Worm (Caenorhabditis elegans) whole organism, young adult: ENCODE results near the gene srh-209.

Experiments used
- ets-4 ChIP-seq: fragments of 200-800 bp; sonication (Bioruptor generic); optimal IDR thresholded peaks from 2 replicates; lab custom pipeline; 2018; ENCODE audit warnings: mild to moderate bottlenecking, missing genetic modification characterization, missing compliant biosample characterization
- lin-54 ChIP-seq: fragments of 200-800 bp; sonication (Bioruptor generic); optimal IDR thresholded peaks from 2 replicates; lab custom pipeline; 2018; ENCODE audit warnings: mild to moderate bottlenecking, missing genetic modification characterization, missing compliant biosample characterization
- lsl-1 ChIP-seq: fragments of 200-800 bp; sonication (Bioruptor generic); optimal IDR thresholded peaks from 2 replicates; lab custom pipeline; 2018; ENCODE audit warnings: mild to moderate bottlenecking, missing genetic modification characterization, moderate library complexity, missing compliant biosample characterization
- madf-10 ChIP-seq: sonication (generic microtip); optimal IDR thresholded peaks from 2 replicates; lab custom pipeline; 2016; ENCODE audit warnings: mild to moderate bottlenecking, missing genetic modification characterization, missing compliant biosample characterization
- mcd-1 ChIP-seq: fragments of 200-800 bp; sonication (Bioruptor generic); IDR thresholded peaks from 2 replicates; pipeline ENCODE4 v1.3.6; 2022; ENCODE audit warnings: missing genetic modification reagents, missing genetic modification characterization, missing compliant biosample characterization
- nfyb-1 ChIP-seq: fragments of 200-800 bp; sonication (Bioruptor generic); IDR thresholded peaks from 2 replicates; pipeline ENCODE4 v1.3.6; 2022; ENCODE audit warnings: missing genetic modification reagents, missing genetic modification characterization, missing compliant biosample characterization
- zfh-2 ChIP-seq: fragments of 200-800 bp; sonication (Bioruptor generic); conservative IDR thresholded peaks from 2 replicates; pipeline ENCODE4 v1.3.6; 2022; ENCODE audit warnings: missing genetic modification reagents, missing genetic modification characterization, missing compliant biosample characterization

ce11 chrV:18412887-18413286 lies 8.2 kb upstream of the srh-209 start, which contains the start of gene ZK262.2:
- no peak for TF ChIP-seq nfyb-1 (GFP tag; lab: Robert Waterston, UW)
- TF ChIP-seq madf-10 (tag; lab: Kevin White, UChicago), result no peak
- no peak for TF ChIP-seq lin-54 (GFP tag; lab: Kevin White, UChicago)
- TF ChIP-seq mcd-1, result no peak
- TF ChIP-seq ets-4 (GFP tag; lab: Kevin White, UChicago), result no peak
- no peak for TF ChIP-seq zfh-2 (GFP tag; lab: Robert Waterston, UW)
- TF ChIP-seq lsl-1 (GFP tag; lab: Kevin White, UChicago), result no peak
